Worm (Caenorhabditis elegans) whole organism, L1 larva: ENCODE measurements around the gene C06A1.6.
A peak's percentile ranks its signal among the peaks of the same experiment; 100 is the strongest.

Experiments
- C04F5.9 ChIP-seq: sonication (generic microtip); optimal IDR thresholded peaks from 2 replicates; lab custom pipeline; 2016; ENCODE audit warnings: missing genetic modification characterization, missing compliant biosample characterization
- C34B4.2 ChIP-seq: sonication (generic microtip); optimal IDR thresholded peaks from 2 replicates; lab custom pipeline; 2017; ENCODE audit warnings: mild to moderate bottlenecking, missing genetic modification characterization, missing compliant biosample characterization
- Y116A8C.19 ChIP-seq: sonication (generic microtip); optimal IDR thresholded peaks from 2 replicates; lab custom pipeline; 2016; ENCODE audit warnings: missing compliant biosample characterization, missing genetic modification characterization, borderline replicate concordance
- alr-1 ChIP-seq: fragments of 200-800 bp; sonication (Bioruptor generic); optimal IDR thresholded peaks from 2 replicates; lab custom pipeline; 2018; ENCODE audit warnings: borderline replicate concordance, mild to moderate bottlenecking, missing genetic modification characterization, missing compliant biosample characterization
- ceh-8 ChIP-seq: fragments of 200-800 bp; sonication (Bioruptor generic); optimal IDR thresholded peaks from 2 replicates; lab custom pipeline; 2018; ENCODE audit warnings: mild to moderate bottlenecking, missing genetic modification characterization, moderate library complexity, missing compliant biosample characterization
- ceh-88 ChIP-seq: fragments of 200-800 bp; sonication (Bioruptor generic); IDR thresholded peaks from 2 replicates; pipeline ENCODE4 v1.3.6; 2022; ENCODE audit warnings: missing genetic modification characterization, missing compliant biosample characterization
- ces-1 ChIP-seq: fragments of 150-350 bp; optimal IDR thresholded peaks from 2 replicates; lab custom pipeline; 2014; ENCODE audit warnings: missing biosample characterization, missing genetic modification reagents, missing genetic modification characterization
- dsc-1 ChIP-seq: sonication (generic microtip); optimal IDR thresholded peaks from 2 replicates; lab custom pipeline; 2016; ENCODE audit warnings: mild to moderate bottlenecking, missing genetic modification characterization, missing compliant biosample characterization
- efl-1 ChIP-seq, 4 experiments: fragments of 150-350 bp; optimal IDR thresholded peaks in 3 of 4; peaks in 1 of 4; 1 replicate in 1 of 4; 2 replicates in 3 of 4; lab custom pipeline; 2014; ENCODE audit warnings: missing biosample characterization in 2 of 4, missing genetic modification characterization in 2 of 4, missing genetic modification reagents in 2 of 4
- efl-3 ChIP-seq: fragments of 200-800 bp; sonication (Bioruptor generic); optimal IDR thresholded peaks from 2 replicates; lab custom pipeline; 2018; ENCODE audit warnings: mild to moderate bottlenecking, missing genetic modification characterization, missing compliant biosample characterization
- egl-27 ChIP-seq, 2 experiments: fragments of 150-350 bp in 1 of 2; sonication (generic microtip); optimal IDR thresholded peaks; 3 replicates each; lab custom pipeline; 2017 to 2018; ENCODE audit warnings: missing biosample characterization in 2 of 2, missing genetic modification characterization in 2 of 2, missing genetic modification reagents in 2 of 2
- elt-2 ChIP-seq: sonication (generic microtip); optimal IDR thresholded peaks from 2 replicates; lab custom pipeline; 2016; ENCODE audit warnings: missing genetic modification characterization, mild to moderate bottlenecking, inconsistent platforms, missing compliant biosample characterization, missing genetic modification reagents
- elt-3 ChIP-seq, 6 experiments: fragments of 150-350 bp in 1 of 6; sonication (generic microtip); optimal IDR thresholded peaks; 2 replicates each; lab custom pipeline; 2017 to 2018; ENCODE audit warnings: missing biosample characterization in 6 of 6, missing genetic modification characterization in 6 of 6, inconsistent platforms in 1 of 6
- ets-5 ChIP-seq: fragments of 200-800 bp; sonication (Bioruptor generic); IDR thresholded peaks from 2 replicates; pipeline ENCODE4 v1.3.6; 2022; ENCODE audit warnings: missing genetic modification characterization, missing compliant biosample characterization
- fkh-10 ChIP-seq: sonication (generic microtip); optimal IDR thresholded peaks from 2 replicates; lab custom pipeline; 2017; ENCODE audit warnings: missing biosample characterization, missing genetic modification reagents, missing genetic modification characterization
- fkh-4 ChIP-seq: sonication (generic microtip); optimal IDR thresholded peaks from 2 replicates; lab custom pipeline; 2016; ENCODE audit warnings: missing compliant biosample characterization, missing genetic modification characterization, borderline replicate concordance
- fkh-8 ChIP-seq: sonication (generic microtip); optimal IDR thresholded peaks from 2 replicates; lab custom pipeline; 2016; ENCODE audit warnings: mild to moderate bottlenecking, missing genetic modification characterization, missing compliant biosample characterization
- fos-1 ChIP-seq: fragments of 150-350 bp; optimal IDR thresholded peaks from 2 replicates; lab custom pipeline; 2014; ENCODE audit warnings: missing biosample characterization, missing genetic modification characterization
- grh-1 ChIP-seq: fragments of 200-800 bp; sonication (Bioruptor generic); IDR thresholded peaks from 2 replicates; pipeline ENCODE4 v1.3.6; 2022; ENCODE audit warnings: missing genetic modification reagents, missing genetic modification characterization, missing compliant biosample characterization
- hlh-4 ChIP-seq: sonication (generic microtip); optimal IDR thresholded peaks from 2 replicates; lab custom pipeline; 2016; ENCODE audit warnings: mild to moderate bottlenecking, missing genetic modification characterization, missing compliant biosample characterization
- hpl-2 ChIP-seq: fragments of 150-350 bp; optimal IDR thresholded peaks from 2 replicates; lab custom pipeline; 2014; ENCODE audit warnings: missing biosample characterization, missing genetic modification reagents, missing genetic modification characterization
- isw-1 ChIP-seq: fragments of 200-800 bp; sonication (Bioruptor generic); IDR thresholded peaks from 2 replicates; pipeline ENCODE4 v1.3.6; 2022; ENCODE audit warnings: missing genetic modification characterization, missing compliant biosample characterization
- lin-13 ChIP-seq: fragments of 150-350 bp; optimal IDR thresholded peaks from 2 replicates; lab custom pipeline; 2014; ENCODE audit warnings: missing biosample characterization, missing genetic modification reagents, missing genetic modification characterization
- lin-15B ChIP-seq: fragments of 150-350 bp; sonication (generic microtip); optimal IDR thresholded peaks from 3 replicates; lab custom pipeline; 2014; ENCODE audit warnings: missing biosample characterization, missing genetic modification characterization
- lin-35 ChIP-seq, 2 experiments: fragments of 150-350 bp; optimal IDR thresholded peaks; 2 replicates each; lab custom pipeline; 2014; ENCODE audit warnings: missing biosample characterization in 2 of 2, missing genetic modification characterization in 2 of 2, missing genetic modification reagents in 2 of 2
- lin-39 ChIP-seq: fragments of 150-350 bp; optimal IDR thresholded peaks from 2 replicates; lab custom pipeline; 2014; ENCODE audit warnings: missing biosample characterization, missing genetic modification reagents, missing genetic modification characterization
- lir-3 ChIP-seq: sonication (generic microtip); optimal IDR thresholded peaks from 2 replicates; lab custom pipeline; 2016; ENCODE audit warnings: mild to moderate bottlenecking, missing genetic modification characterization, moderate library complexity, missing compliant biosample characterization; ENCODE audit not compliant: poor library complexity
- lsy-2 ChIP-seq, 2 experiments: fragments of 150-350 bp; optimal IDR thresholded peaks; 2 replicates each; lab custom pipeline; 2014; ENCODE audit warnings: missing biosample characterization in 2 of 2, missing genetic modification characterization in 2 of 2
- mab-9 ChIP-seq: fragments of 200-800 bp; sonication (Bioruptor generic); IDR thresholded peaks from 2 replicates; pipeline ENCODE4 v1.3.6; 2022; ENCODE audit warnings: missing genetic modification reagents, missing genetic modification characterization, missing compliant biosample characterization
- nhr-11 ChIP-seq: fragments of 150-350 bp; optimal IDR thresholded peaks from 2 replicates; lab custom pipeline; 2014; ENCODE audit warnings: missing biosample characterization, missing genetic modification characterization
- nhr-12 ChIP-seq: sonication (generic microtip); optimal IDR thresholded peaks from 2 replicates; lab custom pipeline; 2017; ENCODE audit warnings: missing biosample characterization, missing genetic modification characterization
- nhr-19 ChIP-seq: fragments of 200-800 bp; sonication (Bioruptor generic); conservative IDR thresholded peaks from 2 replicates; pipeline ENCODE4 v1.3.6; 2022; ENCODE audit warnings: missing genetic modification characterization, missing compliant biosample characterization
- nhr-28 ChIP-seq: fragments of 150-350 bp; optimal IDR thresholded peaks from 2 replicates; lab custom pipeline; 2014; ENCODE audit warnings: missing biosample characterization, missing genetic modification characterization
- nhr-47 ChIP-seq: sonication (generic microtip); optimal IDR thresholded peaks from 2 replicates; lab custom pipeline; 2016; ENCODE audit warnings: mild to moderate bottlenecking, missing genetic modification characterization, moderate library complexity, missing compliant biosample characterization
- nhr-76 ChIP-seq: sonication (generic microtip); optimal IDR thresholded peaks from 2 replicates; lab custom pipeline; 2017; ENCODE audit warnings: missing biosample characterization, missing genetic modification characterization
- nhr-90 ChIP-seq: sonication (generic microtip); optimal IDR thresholded peaks from 2 replicates; lab custom pipeline; 2016; ENCODE audit warnings: mild to moderate bottlenecking, missing genetic modification characterization, missing compliant biosample characterization; ENCODE audit not compliant: poor library complexity
- pag-3 ChIP-seq: sonication (generic microtip); optimal IDR thresholded peaks from 2 replicates; lab custom pipeline; 2017; ENCODE audit warnings: missing genetic modification characterization, mild to moderate bottlenecking, missing compliant biosample characterization, antibody characterized with exemption, borderline replicate concordance; ENCODE audit not compliant: insufficient read depth
- rnt-1 ChIP-seq: sonication (generic microtip); optimal IDR thresholded peaks from 2 replicates; lab custom pipeline; 2016; ENCODE audit warnings: mild to moderate bottlenecking, missing genetic modification characterization, moderate library complexity, missing compliant biosample characterization
- skn-1 ChIP-seq: fragments of 150-350 bp; optimal IDR thresholded peaks from 2 replicates; lab custom pipeline; 2014; ENCODE audit warnings: missing biosample characterization, missing genetic modification characterization
- snpc-4 ChIP-seq: fragments of 150-350 bp; optimal IDR thresholded peaks from 2 replicates; lab custom pipeline; 2014; ENCODE audit warnings: missing biosample characterization, missing genetic modification characterization
- snu-23 ChIP-seq: sonication (generic microtip); optimal IDR thresholded peaks from 2 replicates; lab custom pipeline; 2016; ENCODE audit warnings: missing genetic modification characterization, missing compliant biosample characterization
- sox-4 ChIP-seq: sonication (generic microtip); optimal IDR thresholded peaks from 2 replicates; lab custom pipeline; 2016; ENCODE audit warnings: missing genetic modification characterization, missing compliant biosample characterization
- sup-37 ChIP-seq: fragments of 200-800 bp; sonication (Bioruptor generic); optimal IDR thresholded peaks from 2 replicates; lab custom pipeline; 2018; ENCODE audit warnings: mild to moderate bottlenecking, missing genetic modification characterization, missing compliant biosample characterization
- unc-130 ChIP-seq: fragments of 150-350 bp; optimal IDR thresholded peaks from 2 replicates; lab custom pipeline; 2017; ENCODE audit warnings: missing biosample characterization, missing genetic modification characterization, inconsistent platforms
- unc-30 ChIP-seq: sonication (generic microtip); optimal IDR thresholded peaks from 2 replicates; lab custom pipeline; 2017; ENCODE audit warnings: missing biosample characterization, missing genetic modification characterization
- unc-62 ChIP-seq: fragments of 150-350 bp; optimal IDR thresholded peaks from 2 replicates; lab custom pipeline; 2014; ENCODE audit warnings: missing biosample characterization, missing genetic modification reagents, missing genetic modification characterization
- unc-86 ChIP-seq: sonication (generic microtip); optimal IDR thresholded peaks from 2 replicates; lab custom pipeline; 2016; ENCODE audit warnings: missing genetic modification characterization, missing compliant biosample characterization
- unc-98 ChIP-seq: fragments of 200-800 bp; sonication (Bioruptor generic); IDR thresholded peaks from 2 replicates; pipeline ENCODE4 v1.3.6; 2022; ENCODE audit warnings: missing genetic modification characterization, missing compliant biosample characterization
- zip-4 ChIP-seq: fragments of 200-800 bp; sonication (Bioruptor generic); optimal IDR thresholded peaks from 2 replicates; lab custom pipeline; 2018; ENCODE audit warnings: mild to moderate bottlenecking, missing genetic modification characterization, moderate library complexity, missing compliant biosample characterization
- ztf-11 ChIP-seq, 2 experiments: sonication (generic microtip); optimal IDR thresholded peaks; 2 replicates each; lab custom pipeline; 2016 to 2017; ENCODE audit warnings: missing genetic modification characterization in 2 of 2, missing biosample characterization in 1 of 2, missing compliant biosample characterization in 1 of 2

Gene C06A1.6

ce11 chrII:10555484-10556075, 8.9 kb downstream of the C06A1.6 start:
- peak; percentile 80 for TF ChIP-seq snu-23 (GFP tag; lab: Kevin White, UChicago)
- TF ChIP-seq nhr-90 (tag; lab: Kevin White, UChicago), result peak; percentile 84
- TF ChIP-seq isw-1, result no peak
- TF ChIP-seq lin-35 (GFP tag; optimal IDR thresholded peaks at IDR 0.05; lab: Kevin White, UChicago), result peak; percentile 25 to 73
- no peak for TF ChIP-seq fkh-10 (GFP tag; lab: Kevin White, UChicago)
- no peak for TF ChIP-seq sup-37 (GFP tag; lab: Kevin White, UChicago)
- TF ChIP-seq egl-27 (tag; optimal IDR thresholded peaks at IDR 0.05; lab: Kevin White, UChicago), result peak in 1 of 2 experiments; percentile 60
- TF ChIP-seq dsc-1 (tag; lab: Kevin White, UChicago), result peak; percentile 37
- peak; percentile 46 for TF ChIP-seq lir-3 (tag; lab: Kevin White, UChicago)
- TF ChIP-seq lsy-2 (tag; optimal IDR thresholded peaks at IDR 0.05; lab: Kevin White, UChicago), result peak; percentile 44 to 68
- TF ChIP-seq elt-2 (tag; lab: Kevin White, UChicago), result peak; percentile 61
- TF ChIP-seq hlh-4 (tag; lab: Kevin White, UChicago), result no peak
- no peak for TF ChIP-seq fos-1
- no peak for TF ChIP-seq unc-62 (GFP tag; lab: Kevin White, UChicago)
- TF ChIP-seq nhr-11 (tag; lab: Kevin White, UChicago), result peak; percentile 45
- TF ChIP-seq C04F5.9, result no peak
- TF ChIP-seq pag-3, result no peak
- no peak for TF ChIP-seq ceh-8 (GFP tag; lab: Kevin White, UChicago)
- TF ChIP-seq nhr-47, result peak; percentile 64
- TF ChIP-seq hpl-2 (GFP tag; lab: Kevin White, UChicago), result no peak
- TF ChIP-seq unc-86 (tag; lab: Kevin White, UChicago), result no peak
- TF ChIP-seq grh-1 (GFP tag; lab: Robert Waterston, UW), result 0 out of 2 replicates have a peak, but pooled peaks have one; percentile 37
- no peak for TF ChIP-seq nhr-76 (tag; lab: Kevin White, UChicago)
- TF ChIP-seq ztf-11 (tag; optimal IDR thresholded peaks at IDR 0.05; lab: Kevin White, UChicago), result peak in 1 of 2 experiments; percentile 2
- peak; percentile 67 for TF ChIP-seq nhr-19 (GFP tag; lab: Robert Waterston, UW)
- peak; percentile 40 to 56 for TF ChIP-seq efl-1 (optimal IDR thresholded peaks at IDR 0.05; lab: Kevin White, UChicago)
- TF ChIP-seq efl-1 (GFP tag; optimal IDR thresholded peaks at IDR 0.05 in 1 of 2; lab: Kevin White, UChicago), result peak in 1 of 2 experiments; percentile 93
- TF ChIP-seq Y116A8C.19 (tag; lab: Kevin White, UChicago), result no peak
- no peak for TF ChIP-seq C34B4.2 (tag; lab: Kevin White, UChicago)
- TF ChIP-seq ets-5, result no peak
- TF ChIP-seq zip-4 (GFP tag; lab: Kevin White, UChicago), result no peak
- TF ChIP-seq ces-1, result no peak
- TF ChIP-seq fkh-4 (tag; lab: Kevin White, UChicago), result peak; percentile 47
- TF ChIP-seq efl-3 (GFP tag; lab: Kevin White, UChicago), result no peak
- TF ChIP-seq elt-3 (tag; optimal IDR thresholded peaks at IDR 0.05; lab: Kevin White, UChicago), result peak in 2 of 6 experiments; percentile 37 to 61
- TF ChIP-seq fkh-8 (tag; lab: Kevin White, UChicago), result no peak
- TF ChIP-seq skn-1 (tag; lab: Kevin White, UChicago), result peak; percentile 57
- peak; percentile 45 for TF ChIP-seq lin-13 (GFP tag; lab: Kevin White, UChicago)
- no peak for TF ChIP-seq mab-9 (GFP tag; lab: Robert Waterston, UW)
- peak; percentile 27; the same call in 1 of the 2 replicates for TF ChIP-seq ceh-88 (GFP tag; lab: Robert Waterston, UW)
- peak; percentile 69 for TF ChIP-seq rnt-1 (tag; lab: Kevin White, UChicago)
- TF ChIP-seq unc-130 (tag; lab: Kevin White, UChicago), result peak; percentile 65
- peak; percentile 25 for TF ChIP-seq snpc-4 (tag; lab: Kevin White, UChicago)
- TF ChIP-seq sox-4 (tag; lab: Kevin White, UChicago), result no peak
- no peak for TF ChIP-seq nhr-28 (tag; lab: Kevin White, UChicago)
- TF ChIP-seq lin-15B, result no peak
- TF ChIP-seq lin-39 (tag; lab: Kevin White, UChicago), result peak; percentile 22
- no peak for TF ChIP-seq alr-1 (tag; lab: Kevin White, UChicago)
- no peak for TF ChIP-seq unc-98 (GFP tag; lab: Robert Waterston, UW)
- TF ChIP-seq nhr-12 (tag; lab: Kevin White, UChicago), result no peak
- TF ChIP-seq unc-30 (tag; lab: Kevin White, UChicago), result no peak
